Fruit fly (Drosophila melanogaster) whole organism, embryonic: Measurements from ENCODE around the gene RpL36.
A peak's percentile ranks its signal among the peaks of the same experiment; 100 is the strongest.

ENCODE experiments used
- Bdp1 ChIP-seq: fragments of 200-800 bp; sonication (Bioruptor generic); optimal IDR thresholded peaks from 3 replicates; lab custom pipeline; 2016; ENCODE audit warnings: missing biosample characterization, missing genetic modification characterization
- C15 ChIP-seq: fragments of 200-800 bp; sonication (Bioruptor generic); IDR thresholded peaks from 3 replicates; pipeline ENCODE4 v1.3.6; 2022; ENCODE audit warnings: missing biosample characterization, missing genetic modification characterization
- CG10267 ChIP-seq: fragments of 200-800 bp; sonication (Bioruptor generic); optimal IDR thresholded peaks from 2 replicates; lab custom pipeline; 2018; ENCODE audit warnings: missing biosample characterization, mild to moderate bottlenecking, missing genetic modification characterization, moderate library complexity
- CG10565 ChIP-seq: fragments of 200-800 bp; sonication (Bioruptor generic); optimal IDR thresholded peaks from 3 replicates; lab custom pipeline; 2016; ENCODE audit warnings: missing biosample characterization, mild to moderate bottlenecking, missing genetic modification characterization
- CG11085 ChIP-seq: fragments of 200-800 bp; sonication (Bioruptor generic); IDR thresholded peaks from 2 replicates; pipeline ENCODE4 v1.3.6; 2022; ENCODE audit warnings: missing biosample characterization, missing genetic modification characterization
- CG11456 ChIP-seq: fragments of 200-800 bp; sonication (Bioruptor generic); IDR thresholded peaks from 3 replicates; pipeline ENCODE4 v1.3.6; 2022; ENCODE audit warnings: missing biosample characterization, missing genetic modification characterization
- CG14441 ChIP-seq: fragments of 200-800 bp; sonication (Bioruptor generic); IDR thresholded peaks from 2 replicates; pipeline ENCODE4 v1.3.6; 2022; ENCODE audit warnings: missing biosample characterization, missing genetic modification characterization
- CG18476 ChIP-seq: fragments of 200-800 bp; sonication (Bioruptor generic); optimal IDR thresholded peaks from 2 replicates; lab custom pipeline; 2016; ENCODE audit warnings: missing biosample characterization, mild to moderate bottlenecking, missing genetic modification characterization
- CG42726 ChIP-seq: fragments of 200-800 bp; sonication (Bioruptor generic); IDR thresholded peaks from 2 replicates; pipeline ENCODE4 v1.3.6; 2022; ENCODE audit warnings: missing biosample characterization, missing genetic modification characterization; ENCODE audit not compliant: partially characterized antibody
- CG4328 ChIP-seq: fragments of 200-800 bp; sonication (Bioruptor generic); optimal IDR thresholded peaks from 3 replicates; lab custom pipeline; 2017; ENCODE audit warnings: missing biosample characterization, missing genetic modification reagents, missing genetic modification characterization
- CG5245 ChIP-seq: fragments of 200-800 bp; sonication (Bioruptor generic); optimal IDR thresholded peaks from 3 replicates; lab custom pipeline; 2016; ENCODE audit warnings: missing biosample characterization, missing genetic modification characterization
- CG6689 ChIP-seq: fragments of 200-800 bp; sonication (Bioruptor generic); IDR thresholded peaks from 2 replicates; pipeline ENCODE4 v1.3.6; 2022; ENCODE audit warnings: missing biosample characterization, missing genetic modification characterization
- CG8089 ChIP-seq: fragments of 200-800 bp; sonication (Bioruptor generic); optimal IDR thresholded peaks from 3 replicates; lab custom pipeline; 2016; ENCODE audit warnings: missing biosample characterization, missing genetic modification characterization
- CG8281 ChIP-seq: fragments of 200-800 bp; sonication (Bioruptor generic); optimal IDR thresholded peaks from 2 replicates; lab custom pipeline; 2018; ENCODE audit warnings: missing biosample characterization, mild to moderate bottlenecking, missing genetic modification characterization, moderate library complexity
- CG8944 ChIP-seq: fragments of 200-800 bp; sonication (Bioruptor generic); optimal IDR thresholded peaks from 3 replicates; lab custom pipeline; 2016; ENCODE audit warnings: missing biosample characterization, missing genetic modification characterization
- CG9932 ChIP-seq: fragments of 200-800 bp; sonication (Bioruptor generic); IDR thresholded peaks from 2 replicates; pipeline ENCODE4 v1.3.6; 2022; ENCODE audit warnings: missing biosample characterization, missing genetic modification characterization
- CHES-1-like ChIP-seq: fragments of 200-800 bp; sonication (Bioruptor generic); optimal IDR thresholded peaks from 2 replicates; lab custom pipeline; 2016; ENCODE audit warnings: missing biosample characterization, missing genetic modification characterization
- D19A ChIP-seq: fragments of 200-800 bp; optimal IDR thresholded peaks from 3 replicates; lab custom pipeline; 2019; ENCODE audit warnings: missing biosample characterization, mild to moderate bottlenecking, missing genetic modification characterization, moderate library complexity
- Dek ChIP-seq: fragments of 200-800 bp; sonication (Bioruptor generic); optimal IDR thresholded peaks from 3 replicates; lab custom pipeline; 2019; ENCODE audit warnings: missing biosample characterization, mild to moderate bottlenecking, missing genetic modification characterization, moderate library complexity
- Dfd ChIP-seq, 2 experiments: fragments of >200 bp; optimal IDR thresholded peaks; 2 replicates each; lab custom pipeline; 2017; ENCODE audit warnings: missing biosample characterization in 2 of 2, missing genetic modification characterization in 2 of 2
- Doc3 ChIP-seq: fragments of 200-800 bp; sonication (Bioruptor generic); IDR thresholded peaks from 3 replicates; pipeline ENCODE4 v1.3.6; 2022; ENCODE audit warnings: missing biosample characterization, missing genetic modification characterization; ENCODE audit not compliant: partially characterized antibody
- E2f2 ChIP-seq: fragments of 200-800 bp; sonication (Bioruptor generic); IDR thresholded peaks from 2 replicates; pipeline ENCODE4 v1.3.6; 2022; ENCODE audit warnings: missing biosample characterization, missing genetic modification characterization
- Hr3 ChIP-seq: fragments of 200-800 bp; sonication (Bioruptor generic); optimal IDR thresholded peaks from 3 replicates; lab custom pipeline; 2016; ENCODE audit warnings: missing biosample characterization, missing genetic modification characterization
- Oaz ChIP-seq: fragments of 200-800 bp; sonication (Bioruptor generic); IDR thresholded peaks from 2 replicates; pipeline ENCODE4 v1.3.6; 2022; ENCODE audit warnings: missing biosample characterization, missing genetic modification characterization
- Oli ChIP-seq: fragments of 200-800 bp; sonication (Bioruptor generic); optimal IDR thresholded peaks from 2 replicates; lab custom pipeline; 2018; ENCODE audit warnings: missing biosample characterization, mild to moderate bottlenecking, missing genetic modification characterization, moderate library complexity
- YL-1 ChIP-seq: fragments of 200-800 bp; sonication (Bioruptor generic); optimal IDR thresholded peaks from 3 replicates; lab custom pipeline; 2017; ENCODE audit warnings: missing biosample characterization, mild to moderate bottlenecking, missing genetic modification characterization
- abd-A ChIP-seq: fragments of 200-800 bp; sonication (Bioruptor generic); optimal IDR thresholded peaks from 3 replicates; lab custom pipeline; 2019; ENCODE audit warnings: missing biosample characterization, mild to moderate bottlenecking, missing genetic modification characterization, moderate library complexity
- crol ChIP-seq: fragments of 200-800 bp; sonication (Bioruptor generic); IDR thresholded peaks from 2 replicates; pipeline ENCODE4 v1.3.6; 2022; ENCODE audit warnings: missing biosample characterization, missing genetic modification characterization
- dm ChIP-seq: fragments of 200-800 bp; sonication (Bioruptor generic); optimal IDR thresholded peaks from 3 replicates; lab custom pipeline; 2016; ENCODE audit warnings: missing biosample characterization, missing genetic modification characterization
- emc ChIP-seq: fragments of 200-800 bp; sonication (Bioruptor generic); optimal IDR thresholded peaks from 2 replicates; lab custom pipeline; 2016; ENCODE audit warnings: missing biosample characterization, missing genetic modification characterization
- inv ChIP-seq: fragments of 200-800 bp; sonication (Bioruptor generic); IDR thresholded peaks from 2 replicates; pipeline ENCODE4 v1.3.6; 2022; ENCODE audit warnings: missing biosample characterization, missing genetic modification characterization; ENCODE audit not compliant: partially characterized antibody
- knrl ChIP-seq: fragments of 200-800 bp; sonication (Bioruptor generic); IDR thresholded peaks from 3 replicates; pipeline ENCODE4 v1.3.6; 2022; ENCODE audit warnings: missing biosample characterization, missing genetic modification characterization; ENCODE audit not compliant: partially characterized antibody
- lab ChIP-seq: fragments of 200-800 bp; sonication (Bioruptor generic); optimal IDR thresholded peaks from 3 replicates; lab custom pipeline; 2017; ENCODE audit warnings: missing biosample characterization, missing genetic modification characterization, mild to moderate bottlenecking, moderate library complexity, missing genetic modification reagents
- lola ChIP-seq, 3 experiments: fragments of >200 bp in 2 of 3; fragments of 200-800 bp in 1 of 3; sonication (Bioruptor generic) in 1 of 3; optimal IDR thresholded peaks; 2 replicates each; lab custom pipeline; 2017 to 2019; ENCODE audit warnings: missing biosample characterization in 3 of 3, missing genetic modification characterization in 3 of 3, mild to moderate bottlenecking in 1 of 3, moderate library complexity in 1 of 3
- mam ChIP-seq: fragments of 200-800 bp; sonication (Bioruptor generic); optimal IDR thresholded peaks from 3 replicates; lab custom pipeline; 2016; ENCODE audit warnings: missing biosample characterization, missing genetic modification characterization
- pb ChIP-seq: fragments of 200-800 bp; sonication (Bioruptor generic); optimal IDR thresholded peaks from 3 replicates; lab custom pipeline; 2016; ENCODE audit warnings: missing biosample characterization, missing genetic modification characterization
- sna ChIP-seq: fragments of 200-800 bp; sonication (Bioruptor generic); IDR thresholded peaks from 2 replicates; pipeline ENCODE4 v1.3.6; 2022; ENCODE audit warnings: missing biosample characterization, missing genetic modification characterization; ENCODE audit not compliant: partially characterized antibody
- sr ChIP-seq: fragments of 200-800 bp; sonication (Bioruptor generic); IDR thresholded peaks from 3 replicates; pipeline ENCODE4 v1.3.6; 2022; ENCODE audit warnings: missing biosample characterization, missing genetic modification characterization
- ttk ChIP-seq: fragments of 200-800 bp; sonication (Bioruptor generic); IDR thresholded peaks from 2 replicates; pipeline ENCODE4 v2.1.2; 2022; ENCODE audit warnings: missing biosample characterization, missing genetic modification characterization
- wor ChIP-seq: fragments of 200-800 bp; sonication (Bioruptor generic); IDR thresholded peaks from 2 replicates; pipeline ENCODE4 v1.3.6; 2022; ENCODE audit warnings: missing biosample characterization, missing genetic modification characterization

The RpL36 gene

dm6 chrX:629239-629821 is at the start of gene RpL36, which contains the start of gene Mybbp1A (continued):
- TF ChIP-seq mam (GFP tag; lab: Kevin White, UChicago) (peak; percentile 75), Dfd (GFP tag; optimal IDR thresholded peaks at IDR 0.05; lab: Kevin White, UChicago) (no peak), E2f2 (GFP tag; lab: Robert Waterston, UW) (peak; percentile 82), ttk (GFP tag; lab: Robert Waterston, UW) (peak; percentile 62), CG11085 (GFP tag; lab: Robert Waterston, UW) (peak; percentile 71), inv (GFP tag; lab: Robert Waterston, UW) (peak; percentile 85), Dek (tag; lab: Kevin White, UChicago) (peak; percentile 41), CG5245 (GFP tag; lab: Kevin White, UChicago) (peak; percentile 16), CG6689 (GFP tag; lab: Robert Waterston, UW) (peak; percentile 48; the same call in 1 of the 2 replicates), CG18476 (GFP tag; lab: Kevin White, UChicago) (peak; percentile 9), CG8944 (GFP tag; lab: Kevin White, UChicago) (peak; percentile 55), CG8089 (GFP tag; lab: Kevin White, UChicago) (peak; percentile 82), CG8281 (tag; lab: Kevin White, UChicago) (no peak), emc (GFP tag; lab: Kevin White, UChicago) (peak; percentile 80), sr (peak; percentile 74; the same call in 2 of the 3 replicates), crol (GFP tag; lab: Robert Waterston, UW) (no peak), Oaz (GFP tag; lab: Robert Waterston, UW) (peak; percentile 38; the same call in 1 of the 2 replicates), CG14441 (GFP tag; lab: Robert Waterston, UW) (peak; percentile 58; the same call in 1 of the 2 replicates), YL-1 (GFP tag; lab: Kevin White, UChicago) (peak; percentile 84), D19A (tag; lab: Kevin White, UChicago) (no peak), sna (GFP tag; lab: Robert Waterston, UW) (peak; percentile 86), Doc3 (GFP tag; lab: Robert Waterston, UW) (peak; percentile 73; the same call in 2 of the 3 replicates), Oli (peak; percentile 54), dm (GFP tag; lab: Kevin White, UChicago) (peak; percentile 95), Hr3 (peak; percentile 56), wor (GFP tag; lab: Robert Waterston, UW) (no peak), pb (GFP tag; lab: Kevin White, UChicago) (peak; percentile 76), C15 (GFP tag; lab: Robert Waterston, UW) (no peak), CG9932 (GFP tag; lab: Robert Waterston, UW) (peak; percentile 68), CG10565 (GFP tag; lab: Kevin White, UChicago) (no peak), CG42726 (GFP tag; lab: Robert Waterston, UW) (peak; percentile 90), CG4328 (GFP tag; lab: Kevin White, UChicago) (peak; percentile 83), lola (GFP tag; optimal IDR thresholded peaks at IDR 0.05; lab: Kevin White, UChicago) (peak in 1 of 3 experiments; percentile 42), CG11456 (peak; percentile 79; the same call in 2 of the 3 replicates), knrl (GFP tag; lab: Robert Waterston, UW) (peak; percentile 89), Bdp1 (GFP tag; lab: Kevin White, UChicago) (peak; percentile 58), CG10267 (peak; percentile 64), lab (GFP tag; lab: Kevin White, UChicago) (peak; percentile 87), CHES-1-like (GFP tag; lab: Kevin White, UChicago) (peak; percentile 85), abd-A (tag; lab: Kevin White, UChicago) (no peak)
